Fruit fly (Drosophila melanogaster) whole organism, embryonic: ENCODE measurements around the gene Ant2.
A peak's percentile ranks its signal among the peaks of the same experiment; 100 is the strongest.

Source experiments
- Adf1 ChIP-seq: fragments of 200-800 bp; sonication (Bioruptor generic); IDR thresholded peaks from 2 replicates; pipeline ENCODE4 v1.3.6; 2022; ENCODE audit warnings: missing biosample characterization, missing genetic modification characterization
- Atf3 ChIP-seq: fragments of 200-800 bp; sonication (Bioruptor generic); optimal IDR thresholded peaks from 3 replicates; lab custom pipeline; 2016; ENCODE audit warnings: missing biosample characterization, missing genetic modification characterization
- Bgb ChIP-seq: fragments of 200-800 bp; sonication (Bioruptor generic); IDR thresholded peaks from 2 replicates; pipeline ENCODE4 v1.3.6; 2022; ENCODE audit warnings: missing biosample characterization, missing genetic modification characterization; ENCODE audit not compliant: partially characterized antibody
- CG10267 ChIP-seq: fragments of 200-800 bp; sonication (Bioruptor generic); optimal IDR thresholded peaks from 2 replicates; lab custom pipeline; 2018; ENCODE audit warnings: missing biosample characterization, mild to moderate bottlenecking, missing genetic modification characterization, moderate library complexity
- CG10366 ChIP-seq: fragments of 200-800 bp; sonication (Bioruptor generic); IDR thresholded peaks from 2 replicates; pipeline ENCODE4 v1.3.6; 2022; ENCODE audit warnings: missing biosample characterization, missing genetic modification characterization
- CG11560 ChIP-seq: fragments of 200-800 bp; sonication (Bioruptor generic); IDR thresholded peaks from 3 replicates; pipeline ENCODE4 v1.3.6; 2022; ENCODE audit warnings: missing biosample characterization, missing genetic modification characterization
- CG11695 ChIP-seq: fragments of 200-800 bp; sonication (Bioruptor generic); IDR thresholded peaks from 3 replicates; pipeline ENCODE4 v1.3.6; 2022; ENCODE audit warnings: missing biosample characterization, missing genetic modification characterization
- CG12391 ChIP-seq: fragments of 200-800 bp; sonication (Bioruptor generic); optimal IDR thresholded peaks from 3 replicates; lab custom pipeline; 2018; ENCODE audit warnings: missing biosample characterization, mild to moderate bottlenecking, missing genetic modification characterization, moderate library complexity
- CG12744 ChIP-seq: fragments of 200-800 bp; sonication (Bioruptor generic); optimal IDR thresholded peaks from 2 replicates; lab custom pipeline; 2016; ENCODE audit warnings: missing biosample characterization, missing genetic modification characterization
- CG1602 ChIP-seq: fragments of 200-800 bp; sonication (Bioruptor generic); optimal IDR thresholded peaks from 3 replicates; lab custom pipeline; 2016; ENCODE audit warnings: missing biosample characterization, missing genetic modification characterization
- CG1603 ChIP-seq: fragments of 200-800 bp; sonication (Bioruptor generic); optimal IDR thresholded peaks from 2 replicates; lab custom pipeline; 2019; ENCODE audit warnings: missing biosample characterization, mild to moderate bottlenecking, missing genetic modification characterization, moderate library complexity
- CG18764 ChIP-seq: fragments of 200-800 bp; sonication (Bioruptor generic); optimal IDR thresholded peaks from 3 replicates; lab custom pipeline; 2016; ENCODE audit warnings: missing biosample characterization, missing genetic modification characterization
- CG2116 ChIP-seq: fragments of 200-800 bp; sonication (Bioruptor generic); optimal IDR thresholded peaks from 3 replicates; lab custom pipeline; 2018; ENCODE audit warnings: missing biosample characterization, mild to moderate bottlenecking, missing genetic modification characterization
- CG2129 ChIP-seq: fragments of 200-800 bp; sonication (Bioruptor generic); IDR thresholded peaks from 2 replicates; pipeline ENCODE4 v1.3.6; 2022; ENCODE audit warnings: missing biosample characterization, missing genetic modification characterization; ENCODE audit not compliant: partially characterized antibody
- CG2875 ChIP-seq: fragments of 200-800 bp; sonication (Bioruptor generic); optimal IDR thresholded peaks from 2 replicates; lab custom pipeline; 2017; ENCODE audit warnings: missing biosample characterization, mild to moderate bottlenecking, missing genetic modification characterization, missing genetic modification reagents
- CG33213 ChIP-seq: fragments of 200-800 bp; sonication (Bioruptor generic); optimal IDR thresholded peaks from 3 replicates; lab custom pipeline; 2016; ENCODE audit warnings: missing biosample characterization, missing genetic modification characterization
- CG4424 ChIP-seq: fragments of 200-800 bp; sonication (Bioruptor generic); optimal IDR thresholded peaks from 3 replicates; lab custom pipeline; 2016; ENCODE audit warnings: missing biosample characterization, missing genetic modification characterization
- CG6272 ChIP-seq: fragments of 200-800 bp; sonication (Bioruptor generic); IDR thresholded peaks from 2 replicates; pipeline ENCODE4 v1.3.6; 2022; ENCODE audit warnings: missing biosample characterization, missing genetic modification characterization
- CG6765 ChIP-seq: fragments of 200-800 bp; sonication (Bioruptor generic); optimal IDR thresholded peaks from 3 replicates; lab custom pipeline; 2017; ENCODE audit warnings: missing biosample characterization, mild to moderate bottlenecking, missing genetic modification characterization
- CG7839 ChIP-seq: fragments of 200-800 bp; sonication (Bioruptor generic); optimal IDR thresholded peaks from 3 replicates; lab custom pipeline; 2018; ENCODE audit warnings: missing biosample characterization, mild to moderate bottlenecking, missing genetic modification characterization, moderate library complexity
- CG7987 ChIP-seq: fragments of 200-800 bp; sonication (Bioruptor generic); optimal IDR thresholded peaks from 2 replicates; lab custom pipeline; 2018; ENCODE audit warnings: missing biosample characterization, mild to moderate bottlenecking, missing genetic modification characterization, moderate library complexity
- CG8281 ChIP-seq: fragments of 200-800 bp; sonication (Bioruptor generic); optimal IDR thresholded peaks from 2 replicates; lab custom pipeline; 2018; ENCODE audit warnings: missing biosample characterization, mild to moderate bottlenecking, missing genetic modification characterization, moderate library complexity
- Dip2 ChIP-seq: fragments of 200-800 bp; sonication (Bioruptor generic); IDR thresholded peaks from 2 replicates; pipeline ENCODE4 v1.3.6; 2022; ENCODE audit warnings: missing biosample characterization, missing genetic modification characterization
- Dref ChIP-seq: fragments of 200-800 bp; sonication (Bioruptor generic); IDR thresholded peaks from 2 replicates; pipeline ENCODE4 v1.3.6; 2022; ENCODE audit warnings: missing biosample characterization, missing genetic modification characterization
- NC2β ChIP-seq: fragments of 200-800 bp; sonication (Bioruptor generic); optimal IDR thresholded peaks from 2 replicates; lab custom pipeline; 2016; ENCODE audit warnings: missing biosample characterization, missing genetic modification characterization
- Pdp1 ChIP-seq, 2 experiments: fragments of 200-800 bp; sonication (Bioruptor generic); optimal IDR thresholded peaks; 3 replicates each; lab custom pipeline; 2016; ENCODE audit warnings: missing biosample characterization in 2 of 2, missing genetic modification characterization in 2 of 2, mild to moderate bottlenecking in 1 of 2, moderate library complexity in 1 of 2
- Rx ChIP-seq: fragments of 200-800 bp; sonication (Bioruptor generic); IDR thresholded peaks from 2 replicates; pipeline ENCODE4 v1.3.6; 2022; ENCODE audit warnings: missing biosample characterization, missing genetic modification characterization
- Sry-δ ChIP-seq: fragments of 200-800 bp; sonication (Bioruptor generic); optimal IDR thresholded peaks from 2 replicates; lab custom pipeline; 2016; ENCODE audit warnings: missing biosample characterization, missing genetic modification characterization
- Taf1 ChIP-seq: fragments of 200-800 bp; sonication (Bioruptor generic); IDR thresholded peaks from 2 replicates; pipeline ENCODE4 v1.3.6; 2022; ENCODE audit warnings: missing biosample characterization, missing genetic modification characterization
- bowl ChIP-seq: fragments of 200-800 bp; sonication (Bioruptor generic); IDR thresholded peaks from 2 replicates; pipeline ENCODE4 v1.3.6; 2022; ENCODE audit warnings: missing biosample characterization, missing genetic modification characterization
- bsh ChIP-seq, 2 experiments: fragments of 200-800 bp; sonication (Bioruptor generic); optimal IDR thresholded peaks; 2 replicates each; lab custom pipeline; 2017 to 2018; ENCODE audit warnings: mild to moderate bottlenecking in 2 of 2, missing biosample characterization in 2 of 2, missing genetic modification characterization in 2 of 2, moderate library complexity in 1 of 2
- caup ChIP-seq: fragments of 200-800 bp; sonication (Bioruptor generic); optimal IDR thresholded peaks from 3 replicates; lab custom pipeline; 2017; ENCODE audit warnings: missing biosample characterization, mild to moderate bottlenecking, missing genetic modification characterization, moderate library complexity; ENCODE audit not compliant: severe bottlenecking
- ci ChIP-seq: fragments of 200-800 bp; sonication (Bioruptor generic); IDR thresholded peaks from 3 replicates; pipeline ENCODE4 v1.3.6; 2022; ENCODE audit warnings: missing biosample characterization, missing genetic modification characterization
- eve ChIP-seq, 2 experiments: fragments of >200 bp; optimal IDR thresholded peaks; 2 replicates each; lab custom pipeline; 2017; ENCODE audit warnings: missing biosample characterization in 2 of 2, missing genetic modification characterization in 2 of 2
- gcm2 ChIP-seq: fragments of 200-800 bp; sonication (Bioruptor generic); optimal IDR thresholded peaks from 2 replicates; lab custom pipeline; 2016; ENCODE audit warnings: missing biosample characterization, missing genetic modification characterization
- grn ChIP-seq: fragments of 200-800 bp; sonication (Bioruptor generic); optimal IDR thresholded peaks from 3 replicates; lab custom pipeline; 2017; ENCODE audit warnings: missing biosample characterization, missing genetic modification characterization
- insv ChIP-seq, 2 experiments: fragments of 200-800 bp; sonication (Bioruptor generic); optimal IDR thresholded peaks; 3 replicates each; lab custom pipeline; 2016 to 2018; ENCODE audit warnings: missing biosample characterization in 2 of 2, missing genetic modification characterization in 2 of 2
- lbe ChIP-seq: fragments of 200-800 bp; sonication (Bioruptor generic); optimal IDR thresholded peaks from 2 replicates; lab custom pipeline; 2016; ENCODE audit warnings: missing biosample characterization, mild to moderate bottlenecking, missing genetic modification characterization
- otp ChIP-seq: fragments of 200-800 bp; sonication (Bioruptor generic); IDR thresholded peaks from 3 replicates; pipeline ENCODE4, ENCODE4 v1.3.6; 2022; ENCODE audit warnings: missing biosample characterization, missing genetic modification characterization
- pan ChIP-seq, 4 experiments: fragments of >200 bp in 3 of 4; fragments of 200-800 bp in 1 of 4; sonication (Bioruptor generic) in 1 of 4; optimal IDR thresholded peaks in 3 of 4; IDR thresholded peaks in 1 of 4; 2 replicates each; pipeline versions ENCODE4 v1.3.6 to Lab custom; 2017 to 2022; ENCODE audit warnings: missing biosample characterization in 2 of 4, missing genetic modification characterization in 2 of 4, mixed read lengths in 1 of 4
- peb ChIP-seq: fragments of 200-800 bp; sonication (Bioruptor generic); IDR thresholded peaks from 2 replicates; pipeline ENCODE4 v1.3.6; 2022; ENCODE audit warnings: missing biosample characterization, missing genetic modification characterization
- pzg ChIP-seq: fragments of 200-800 bp; sonication (Bioruptor generic); optimal IDR thresholded peaks from 3 replicates; lab custom pipeline; 2018; ENCODE audit warnings: missing biosample characterization, mild to moderate bottlenecking, missing genetic modification characterization, moderate library complexity
- sd ChIP-seq: fragments of 200-800 bp; sonication (Bioruptor generic); optimal IDR thresholded peaks from 3 replicates; lab custom pipeline; 2018; ENCODE audit warnings: missing biosample characterization, mild to moderate bottlenecking, missing genetic modification characterization, moderate library complexity
- sr ChIP-seq: fragments of 200-800 bp; sonication (Bioruptor generic); IDR thresholded peaks from 3 replicates; pipeline ENCODE4 v1.3.6; 2022; ENCODE audit warnings: missing biosample characterization, missing genetic modification characterization
- ssp ChIP-seq: fragments of 200-800 bp; sonication (Bioruptor generic); IDR thresholded peaks from 2 replicates; pipeline ENCODE4 v1.3.6; 2022; ENCODE audit warnings: missing biosample characterization, missing genetic modification characterization
- trh ChIP-seq: fragments of 200-800 bp; sonication (Bioruptor generic); optimal IDR thresholded peaks from 2 replicates; lab custom pipeline; 2016; ENCODE audit warnings: missing biosample characterization, missing genetic modification characterization
- unpg ChIP-seq: fragments of 200-800 bp; sonication (Bioruptor generic); optimal IDR thresholded peaks from 3 replicates; lab custom pipeline; 2018; ENCODE audit warnings: missing biosample characterization, mild to moderate bottlenecking, missing genetic modification characterization, moderate library complexity
- zen2 ChIP-seq: fragments of 200-800 bp; sonication (Bioruptor generic); IDR thresholded peaks from 3 replicates; pipeline ENCODE4 v1.3.6; 2022; ENCODE audit warnings: missing biosample characterization, missing genetic modification characterization; ENCODE audit not compliant: partially characterized antibody

Ant2 gene

dm6 chrX:10737422-10738150 lies 49.1 kb downstream of the Ant2 start (continued):
- TF ChIP-seq CG4424, result peak; percentile 72
- peak; percentile 88 for TF ChIP-seq CG12391 (tag; lab: Kevin White, UChicago)
- TF ChIP-seq gcm2, result peak; percentile 59
- no peak for TF ChIP-seq pan (optimal IDR thresholded peaks at IDR 0.05; lab: Kevin White, UChicago)
- peak in 1 of 2 experiments; percentile 91 for TF ChIP-seq pan (GFP tag; optimal IDR thresholded peaks at IDR 0.05 in 1 of 2, IDR thresholded peaks at IDR 0.05 in 1 of 2)
- no peak for TF ChIP-seq insv (GFP tag; optimal IDR thresholded peaks at IDR 0.05; lab: Kevin White, UChicago)
- peak; percentile 48 for TF ChIP-seq CG6765 (GFP tag; lab: Kevin White, UChicago)
- peak; percentile 58; the same call in 1 of the 3 replicates for TF ChIP-seq CG11560 (tag; lab: Robert Waterston, UW)
- peak; percentile 66 for TF ChIP-seq sr (GFP tag; lab: Robert Waterston, UW)
- peak; percentile 6 for TF ChIP-seq CG2116 (GFP tag; lab: Kevin White, UChicago)
- TF ChIP-seq lbe (GFP tag; lab: Kevin White, UChicago), result no peak
- TF ChIP-seq CG7839 (tag; lab: Kevin White, UChicago), result peak; percentile 92
- TF ChIP-seq eve (GFP tag; optimal IDR thresholded peaks at IDR 0.05; lab: Kevin White, UChicago), result peak in 1 of 2 experiments; percentile 97
- peak; percentile 82 for TF ChIP-seq CG2875 (GFP tag; lab: Kevin White, UChicago)
- peak; percentile 61 to 78 for TF ChIP-seq Pdp1 (GFP tag; optimal IDR thresholded peaks at IDR 0.05; lab: Kevin White, UChicago)
- TF ChIP-seq sd (tag; lab: Kevin White, UChicago), result peak; percentile 60
- peak; percentile 49 to 95 for TF ChIP-seq bsh (GFP tag; optimal IDR thresholded peaks at IDR 0.05; lab: Kevin White, UChicago)
- TF ChIP-seq Adf1 (GFP tag; lab: Robert Waterston, UW), result peak; percentile 56; the same call in 1 of the 2 replicates
- TF ChIP-seq pzg (GFP tag; lab: Kevin White, UChicago), result peak; percentile 2
- peak; percentile 80 for TF ChIP-seq Rx (GFP tag; lab: Robert Waterston, UW)
- TF ChIP-seq caup (GFP tag; lab: Kevin White, UChicago), result peak; percentile 84
- peak; percentile 86 for TF ChIP-seq CG10366 (GFP tag; lab: Robert Waterston, UW)
- no peak for TF ChIP-seq Dref (GFP tag; lab: Robert Waterston, UW)
- TF ChIP-seq otp (GFP tag; lab: Robert Waterston, UW), result peak; percentile 80
- TF ChIP-seq Sry-δ, result peak; percentile 49
- TF ChIP-seq CG12744 (GFP tag; lab: Kevin White, UChicago), result peak; percentile 39
- peak; percentile 79 for TF ChIP-seq ssp (GFP tag; lab: Robert Waterston, UW)
- TF ChIP-seq CG18764 (GFP tag; lab: Kevin White, UChicago), result peak; percentile 54
- TF ChIP-seq NC2β (GFP tag; lab: Kevin White, UChicago), result peak; percentile 58
- TF ChIP-seq Atf3 (GFP tag; lab: Kevin White, UChicago), result peak; percentile 79
- peak; percentile 62 for TF ChIP-seq CG1602 (GFP tag; lab: Kevin White, UChicago)
- no peak for TF ChIP-seq Bgb
- TF ChIP-seq CG7987 (GFP tag; lab: Kevin White, UChicago), result peak; percentile 69
- TF ChIP-seq CG8281 (tag; lab: Kevin White, UChicago), result peak; percentile 61
- TF ChIP-seq zen2 (GFP tag; lab: Robert Waterston, UW), result no peak
- TF ChIP-seq CG10267 (tag; lab: Kevin White, UChicago), result peak; percentile 80
- TF ChIP-seq bowl (GFP tag; lab: Robert Waterston, UW), result peak; percentile 70
- peak; percentile 60; the same call in 1 of the 2 replicates for TF ChIP-seq Taf1 (GFP tag; lab: Robert Waterston, UW)
- TF ChIP-seq grn (GFP tag; lab: Kevin White, UChicago), result no peak
- TF ChIP-seq CG6272 (GFP tag; lab: Robert Waterston, UW), result peak; percentile 82
- TF ChIP-seq CG1603, result peak; percentile 95
- TF ChIP-seq trh, result no peak
- TF ChIP-seq CG2129 (GFP tag; lab: Robert Waterston, UW), result no peak
- no peak for TF ChIP-seq Dip2
- peak; percentile 85 for TF ChIP-seq peb
- peak; percentile 94 for TF ChIP-seq ci (GFP tag; lab: Robert Waterston, UW)
- TF ChIP-seq CG11695, result peak; percentile 80
- peak; percentile 69 for TF ChIP-seq CG33213 (GFP tag; lab: Kevin White, UChicago)
- peak; percentile 90 for TF ChIP-seq unpg (GFP tag; lab: Kevin White, UChicago)
